Fruit fly (Drosophila melanogaster) whole organism, pupa: ENCODE results near the gene CG10011.

Source experiments
- CG10348 ChIP-seq: fragments of 200-800 bp; sonication (Bioruptor generic); IDR thresholded peaks from 2 replicates; pipeline ENCODE4 v1.3.6; 2022; ENCODE audit warnings: missing biosample characterization, missing genetic modification characterization
- CG12605 ChIP-seq: fragments of 200-800 bp; sonication (Bioruptor generic); IDR thresholded peaks from 2 replicates; pipeline ENCODE4 v1.3.6; 2022; ENCODE audit warnings: missing biosample characterization, missing genetic modification characterization
- CG13204 ChIP-seq: fragments of 200-800 bp; sonication (Bioruptor generic); optimal IDR thresholded peaks from 2 replicates; lab custom pipeline; 2018; ENCODE audit warnings: missing biosample characterization, mild to moderate bottlenecking, missing genetic modification characterization, moderate library complexity
- CG14655 ChIP-seq: fragments of 200-800 bp; sonication (Bioruptor generic); optimal IDR thresholded peaks from 3 replicates; lab custom pipeline; 2017; ENCODE audit warnings: mild to moderate bottlenecking, missing biosample characterization, missing genetic modification reagents, missing genetic modification characterization
- CG15710 ChIP-seq: fragments of 200-800 bp; sonication (Bioruptor generic); optimal IDR thresholded peaks from 2 replicates; lab custom pipeline; 2018; ENCODE audit warnings: missing biosample characterization, mild to moderate bottlenecking, missing genetic modification characterization, moderate library complexity
- CG17806 ChIP-seq: fragments of 200-800 bp; sonication (Bioruptor generic); optimal IDR thresholded peaks from 2 replicates; lab custom pipeline; 2018; ENCODE audit warnings: missing biosample characterization, mild to moderate bottlenecking, missing genetic modification characterization, moderate library complexity
- CG32121 ChIP-seq: fragments of 200-800 bp; sonication (Bioruptor generic); IDR thresholded peaks from 2 replicates; pipeline ENCODE4 v1.3.6; 2022; ENCODE audit warnings: missing biosample characterization, missing genetic modification characterization
- CG34367 ChIP-seq: fragments of 200-800 bp; sonication (Bioruptor generic); optimal IDR thresholded peaks from 2 replicates; lab custom pipeline; 2018; ENCODE audit warnings: missing biosample characterization, mild to moderate bottlenecking, missing genetic modification characterization
- CG4496 ChIP-seq: fragments of 200-800 bp; sonication (Bioruptor generic); IDR thresholded peaks from 3 replicates; pipeline ENCODE4 v1.3.6; 2022; ENCODE audit warnings: missing biosample characterization, missing genetic modification characterization
- CG8159 ChIP-seq: fragments of 200-800 bp; sonication (Bioruptor generic); optimal IDR thresholded peaks from 3 replicates; lab custom pipeline; 2018; ENCODE audit warnings: missing biosample characterization, mild to moderate bottlenecking, missing genetic modification characterization, moderate library complexity
- CG8301 ChIP-seq: fragments of 200-800 bp; sonication (Bioruptor generic); optimal IDR thresholded peaks from 2 replicates; lab custom pipeline; 2018; ENCODE audit warnings: missing biosample characterization, mild to moderate bottlenecking, missing genetic modification characterization
- CG9948 ChIP-seq: fragments of 200-800 bp; sonication (Bioruptor generic); optimal IDR thresholded peaks from 2 replicates; lab custom pipeline; 2018; ENCODE audit warnings: missing biosample characterization, mild to moderate bottlenecking, missing genetic modification characterization, moderate library complexity
- D1 ChIP-seq: fragments of 200-800 bp; sonication (Bioruptor generic); optimal IDR thresholded peaks from 2 replicates; lab custom pipeline; 2018; ENCODE audit warnings: missing biosample characterization, mild to moderate bottlenecking, missing genetic modification characterization, moderate library complexity
- EcR ChIP-seq: fragments of 200-800 bp; sonication (Bioruptor generic); optimal IDR thresholded peaks from 3 replicates; lab custom pipeline; 2019; ENCODE audit warnings: missing biosample characterization, missing genetic modification characterization, mild to moderate bottlenecking, moderate library complexity, missing genetic modification reagents
- Ets98B ChIP-seq: fragments of 200-800 bp; sonication (Bioruptor generic); IDR thresholded peaks from 2 replicates; pipeline ENCODE4 v1.3.6; 2022; ENCODE audit warnings: missing biosample characterization, missing genetic modification characterization
- Pif1A ChIP-seq: fragments of 200-800 bp; sonication (Bioruptor generic); optimal IDR thresholded peaks from 3 replicates; lab custom pipeline; 2016; ENCODE audit warnings: missing biosample characterization, missing genetic modification characterization
- Pif1B ChIP-seq: fragments of 200-800 bp; sonication (Bioruptor generic); optimal IDR thresholded peaks from 3 replicates; lab custom pipeline; 2016; ENCODE audit warnings: missing biosample characterization, missing genetic modification characterization
- Snoo ChIP-seq: fragments of 200-800 bp; sonication (Bioruptor generic); optimal IDR thresholded peaks from 3 replicates; lab custom pipeline; 2017; ENCODE audit warnings: missing biosample characterization, mild to moderate bottlenecking, missing genetic modification characterization, inconsistent platforms
- fd96Ca ChIP-seq: fragments of 200-800 bp; sonication (Bioruptor generic); IDR thresholded peaks from 3 replicates; pipeline ENCODE4 v1.3.6; 2022; ENCODE audit warnings: missing biosample characterization, missing genetic modification characterization
- gl ChIP-seq: fragments of 200-800 bp; sonication (Bioruptor generic); optimal IDR thresholded peaks from 2 replicates; lab custom pipeline; 2018; ENCODE audit warnings: missing biosample characterization, mild to moderate bottlenecking, missing genetic modification characterization
- rn ChIP-seq: fragments of 200-800 bp; sonication (Bioruptor generic); IDR thresholded peaks from 2 replicates; pipeline ENCODE4 v1.3.6; 2022; ENCODE audit warnings: missing biosample characterization, missing genetic modification characterization

CG10011 gene

DNA sequence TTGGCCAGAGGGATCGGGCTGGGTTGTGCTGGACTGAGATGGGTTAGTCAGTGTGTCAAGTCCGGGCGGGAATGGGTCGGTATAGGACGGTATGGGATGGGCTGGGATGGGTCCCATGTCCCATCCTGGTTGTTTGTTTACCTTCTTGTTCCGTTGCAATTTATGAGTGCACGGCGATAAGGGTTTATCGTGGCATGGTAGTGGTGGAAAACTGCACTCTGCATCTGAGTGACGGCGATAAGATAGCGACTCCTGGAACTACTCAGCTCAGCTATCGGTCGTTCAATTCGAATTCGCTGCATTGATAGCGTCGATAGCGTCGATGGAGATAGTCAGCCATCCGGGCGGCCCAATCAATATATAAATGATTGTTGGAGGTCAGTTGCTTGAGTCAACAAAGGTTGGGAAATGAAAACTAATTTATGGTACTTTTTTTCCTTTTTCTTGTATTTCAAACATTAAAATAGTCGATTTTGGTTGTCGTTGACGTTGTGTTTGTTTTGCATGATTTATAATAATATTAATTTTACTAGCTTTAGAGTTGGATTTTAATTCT, 54.3 kb downstream of the CG10011 start:
- TF ChIP-seq EcR (GFP tag; lab: Kevin White, UChicago) (peak; percentile 41), rn (GFP tag; lab: Robert Waterston, UW) (no peak)

DNA sequence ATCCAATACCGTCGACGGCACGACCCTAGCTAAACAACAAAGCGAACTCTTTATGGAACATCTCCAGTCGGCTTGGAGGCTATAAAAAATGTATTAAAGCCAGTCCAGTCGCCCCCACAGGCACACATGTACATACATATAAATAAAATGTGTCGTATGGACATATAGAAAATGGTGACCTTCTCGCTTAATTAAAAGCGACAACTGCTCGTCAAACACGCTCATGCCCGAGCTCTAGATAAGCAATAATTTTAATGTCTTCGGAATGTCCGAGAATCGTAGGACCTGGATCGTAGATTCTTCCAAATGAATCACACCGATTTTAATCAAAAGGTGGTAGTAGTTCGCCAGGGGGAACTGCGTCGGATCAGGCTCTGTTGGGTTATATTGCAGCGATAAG, 54.9 kb downstream of the CG10011 start:
- TF ChIP-seq Pif1A (GFP tag; lab: Kevin White, UChicago) (no peak), CG15710 (tag; lab: Kevin White, UChicago) (no peak), EcR (GFP tag; lab: Kevin White, UChicago) (no peak), Pif1B (GFP tag; lab: Kevin White, UChicago) (no peak), CG10348 (GFP tag; lab: Robert Waterston, UW) (no peak), Snoo (tag; lab: Kevin White, UChicago) (no peak), CG32121 (GFP tag; lab: Robert Waterston, UW) (no peak), CG17806 (tag; lab: Kevin White, UChicago) (no peak), CG34367 (tag; lab: Kevin White, UChicago) (no peak)

DNA sequence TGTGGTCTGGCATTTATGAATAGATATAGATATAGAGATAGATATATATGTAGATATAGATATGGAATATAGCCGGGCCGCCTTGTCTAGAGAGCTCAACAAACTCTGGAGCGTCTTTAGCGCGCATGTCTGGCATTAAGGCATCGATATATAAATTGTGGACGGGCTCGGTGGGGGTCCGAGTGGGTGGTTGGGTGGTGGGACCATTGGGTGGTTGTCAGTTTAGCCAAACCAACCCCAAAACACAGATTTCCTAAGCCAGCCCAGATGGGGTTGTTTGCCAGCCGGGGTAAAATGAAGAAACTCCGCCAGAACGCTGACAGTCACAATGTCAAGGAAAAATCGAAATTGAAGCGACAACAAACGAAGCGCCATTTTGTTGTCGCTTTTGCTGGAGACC, 55.4 kb downstream of the CG10011 start:
- TF ChIP-seq D1 (tag; lab: Kevin White, UChicago) (no peak), CG8159 (tag; lab: Kevin White, UChicago) (no peak), gl (tag; lab: Kevin White, UChicago) (no peak)

DNA sequence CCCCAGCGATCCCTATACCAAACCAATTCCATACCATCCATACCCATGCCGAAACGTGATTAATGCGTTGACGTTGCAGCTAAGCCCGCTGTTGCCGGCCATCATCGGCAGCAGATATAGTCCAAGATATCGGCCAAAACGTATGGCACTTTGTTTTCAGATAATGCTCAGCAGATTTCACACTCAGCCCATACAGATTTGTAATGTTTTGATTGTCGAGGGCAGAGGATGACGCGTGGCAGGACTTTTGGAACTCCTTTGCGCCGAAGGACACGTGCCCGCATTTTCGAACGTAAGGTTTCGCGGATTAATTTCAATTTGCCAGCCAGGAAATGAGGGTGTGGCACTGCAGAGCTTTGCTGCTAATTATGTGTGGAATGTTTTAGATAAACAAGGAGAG, 58.1 kb downstream of the CG10011 start:
- TF ChIP-seq CG15710 (tag; lab: Kevin White, UChicago) (no peak), CG34367 (tag; lab: Kevin White, UChicago) (no peak), Pif1B (GFP tag; lab: Kevin White, UChicago) (no peak), CG4496 (GFP tag; lab: Robert Waterston, UW) (no peak), fd96Ca (GFP tag; lab: Robert Waterston, UW) (no peak), Pif1A (GFP tag; lab: Kevin White, UChicago) (no peak), EcR (GFP tag; lab: Kevin White, UChicago) (no peak)

DNA sequence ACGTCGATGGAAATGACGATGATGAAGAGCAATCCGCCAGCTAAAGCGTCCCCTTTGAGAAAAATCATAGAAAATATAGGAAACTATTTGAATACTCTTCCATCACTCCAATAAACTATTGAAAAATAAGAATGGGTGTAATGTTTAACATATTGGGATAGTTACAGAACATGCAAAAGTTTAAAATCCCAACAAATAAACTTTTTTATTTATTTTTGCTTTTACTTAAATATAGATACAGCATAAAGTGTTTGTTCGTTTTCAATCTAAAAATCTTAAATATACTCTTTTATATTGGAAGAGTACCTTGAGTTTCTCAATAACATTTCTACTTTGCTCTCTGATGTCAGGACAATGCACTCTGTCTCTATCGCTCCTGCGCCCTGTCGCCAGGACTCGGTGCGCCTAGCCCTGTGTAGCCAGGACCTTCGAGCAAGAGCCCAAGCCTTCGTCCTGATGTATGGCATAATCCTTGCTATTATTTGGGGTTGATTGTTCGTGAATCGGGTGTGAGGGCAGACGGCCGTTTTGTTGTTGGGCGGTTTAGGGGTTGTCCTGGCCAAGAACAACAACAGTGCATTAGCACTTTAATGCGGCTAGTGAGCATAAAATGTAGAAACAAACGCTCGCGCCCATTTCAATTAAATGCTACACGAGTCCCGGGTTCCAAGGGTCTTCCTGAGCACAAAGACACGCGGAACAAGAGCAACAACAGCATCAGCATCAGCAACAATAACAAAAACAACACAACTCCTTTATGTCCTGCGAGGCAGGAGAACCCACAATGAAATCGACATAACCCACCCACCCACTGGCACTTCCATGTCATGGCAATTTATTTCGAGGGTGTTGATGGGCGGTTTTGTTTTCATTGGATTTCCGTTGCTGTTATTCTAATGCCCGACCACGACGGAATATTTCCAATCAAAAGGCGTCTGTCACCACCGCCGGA, 61.9 kb downstream of the CG10011 start:
- TF ChIP-seq CG4496 (GFP tag; lab: Robert Waterston, UW) (no peak), Pif1B (GFP tag; lab: Kevin White, UChicago) (no peak), CG12605 (GFP tag; lab: Robert Waterston, UW) (no peak), EcR (GFP tag; lab: Kevin White, UChicago) (no peak), fd96Ca (GFP tag; lab: Robert Waterston, UW) (no peak), D1 (tag; lab: Kevin White, UChicago) (no peak), Pif1A (GFP tag; lab: Kevin White, UChicago) (no peak), Ets98B (GFP tag; lab: Robert Waterston, UW) (no peak), CG10348 (GFP tag; lab: Robert Waterston, UW) (no peak), rn (GFP tag; lab: Robert Waterston, UW) (no peak), CG14655 (GFP tag; lab: Kevin White, UChicago) (no peak), CG32121 (GFP tag; lab: Robert Waterston, UW) (no peak), CG13204 (GFP tag; lab: Kevin White, UChicago) (no peak), CG8301 (tag; lab: Kevin White, UChicago) (no peak), CG17806 (tag; lab: Kevin White, UChicago) (no peak), CG34367 (tag; lab: Kevin White, UChicago) (no peak), CG15710 (tag; lab: Kevin White, UChicago) (no peak), CG8159 (tag; lab: Kevin White, UChicago) (no peak), CG9948 (no peak)

DNA sequence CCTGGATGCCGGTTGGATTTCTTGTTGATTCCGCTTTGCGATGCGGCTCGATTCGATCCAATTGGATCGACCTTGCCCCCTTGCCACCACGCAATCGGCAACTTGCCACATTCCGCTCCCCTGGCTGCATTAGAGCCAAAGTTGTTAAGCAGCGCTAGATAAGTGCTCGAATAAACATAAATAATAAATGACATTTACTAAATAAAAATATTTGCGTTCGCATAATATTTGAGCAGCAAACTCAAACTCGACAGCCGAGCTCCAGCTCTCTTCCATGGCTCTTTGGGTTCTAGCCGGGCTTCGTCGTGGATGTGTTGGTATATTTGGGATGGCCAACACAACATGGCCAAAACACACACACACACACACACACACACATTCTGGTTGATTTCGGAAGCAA, 64.1 kb downstream of the CG10011 start:
- TF ChIP-seq CG14655 (GFP tag; lab: Kevin White, UChicago) (no peak), EcR (GFP tag; lab: Kevin White, UChicago) (no peak), CG10348 (GFP tag; lab: Robert Waterston, UW) (no peak)
